Worm (Caenorhabditis elegans): Measurements from ENCODE around the gene W05H9.2.

The W05H9.2 gene

ce11 chrX:6254671-6255031, 12.2 kb upstream of the W05H9.2 start:
- TF ChIP-seq R02D3.7 (tag; optimal IDR thresholded peaks at IDR 0.05) (no peak), nfya-1 (tag; optimal IDR thresholded peaks at IDR 0.05; ENCODE audit: insufficient read depth) (no peak), ceh-9 (tag; optimal IDR thresholded peaks at IDR 0.05) (no peak), ceh-82 (tag; optimal IDR thresholded peaks at IDR 0.05) (no peak), nhr-11 (tag; optimal IDR thresholded peaks at IDR 0.05) (no peak), nhr-25 (tag; optimal IDR thresholded peaks at IDR 0.05) (no peak), nhr-67 (tag; optimal IDR thresholded peaks at IDR 0.05) (no peak), hmg-11 (tag; optimal IDR thresholded peaks at IDR 0.05) (no peak), nhr-43 (tag; optimal IDR thresholded peaks at IDR 0.05; ENCODE audit: poor library complexity, severe bottlenecking) (peak; percentile 17), eor-1 (tag; optimal IDR thresholded peaks at IDR 0.05) (no peak), fkh-2 (tag; optimal IDR thresholded peaks at IDR 0.05) (no peak), nhr-12 (tag; optimal IDR thresholded peaks at IDR 0.05) (no peak), nhr-237 (tag; optimal IDR thresholded peaks at IDR 0.05) (no peak), nhr-76 (tag; optimal IDR thresholded peaks at IDR 0.05) (no peak), elt-3 (tag; optimal IDR thresholded peaks at IDR 0.05) (peak in 1 of 3 experiments; percentile 38), lsy-12 (tag; optimal IDR thresholded peaks at IDR 0.05) (no peak), ztf-4 (tag; optimal IDR thresholded peaks at IDR 0.05) (no peak)

ce11 chrX:6255561-6255960, 11.3 kb upstream of the W05H9.2 start:
- TF ChIP-seq hmg-11 (tag; optimal IDR thresholded peaks at IDR 0.05) = no peak
- no peak for TF ChIP-seq daf-12 (tag; optimal IDR thresholded peaks at IDR 0.05)
- no peak for TF ChIP-seq ceh-16 (tag; optimal IDR thresholded peaks at IDR 0.05)
- peak; percentile 92 for TF ChIP-seq jun-1 (tag; optimal IDR thresholded peaks at IDR 0.05)
- TF ChIP-seq sea-2 (GFP tag; optimal IDR thresholded peaks at IDR 0.05) = no peak
- no peak for TF ChIP-seq nhr-12 (tag; optimal IDR thresholded peaks at IDR 0.05)
- no peak for TF ChIP-seq nhr-237 (tag; optimal IDR thresholded peaks at IDR 0.05)
- TF ChIP-seq lin-15B (tag; optimal IDR thresholded peaks at IDR 0.05) = no peak
- peak; percentile 57 for TF ChIP-seq ceh-28 (tag; optimal IDR thresholded peaks at IDR 0.05)
- TF ChIP-seq nhr-67 (tag; optimal IDR thresholded peaks at IDR 0.05) = no peak
- no peak for TF ChIP-seq ZK546.5 (tag; optimal IDR thresholded peaks at IDR 0.05)
- TF ChIP-seq eor-1 (tag; optimal IDR thresholded peaks at IDR 0.05) = no peak
- no peak for TF ChIP-seq elt-3 (tag; optimal IDR thresholded peaks at IDR 0.05)
- no peak for TF ChIP-seq fkh-10 (GFP tag; optimal IDR thresholded peaks at IDR 0.05)
- TF ChIP-seq nhr-43 (tag; optimal IDR thresholded peaks at IDR 0.05; ENCODE audit: poor library complexity, severe bottlenecking) = peak; percentile 91
- TF ChIP-seq pha-4 (tag; optimal IDR thresholded peaks at IDR 0.05) = peak; percentile 93
- TF ChIP-seq elt-1 (tag; optimal IDR thresholded peaks at IDR 0.05) = no peak
- no peak for TF ChIP-seq nhr-77 (tag; optimal IDR thresholded peaks at IDR 0.05)
- TF ChIP-seq ama-1 (optimal IDR thresholded peaks at IDR 0.05) = peak; percentile 92
- no peak for TF ChIP-seq skn-1 (tag; optimal IDR thresholded peaks at IDR 0.05)
- peak; percentile 62 for TF ChIP-seq lin-39 (tag; optimal IDR thresholded peaks at IDR 0.05)
- no peak for TF ChIP-seq fos-1 (tag; optimal IDR thresholded peaks at IDR 0.05)
- peak; percentile 78 for TF ChIP-seq nhr-25 (tag; optimal IDR thresholded peaks at IDR 0.05)
- peak; percentile 2 for TF ChIP-seq snpc-4 (tag; optimal IDR thresholded peaks at IDR 0.05)
- peak; percentile 4 for TF ChIP-seq fkh-2 (tag; optimal IDR thresholded peaks at IDR 0.05)
- no peak for TF ChIP-seq ztf-4 (tag; optimal IDR thresholded peaks at IDR 0.05)
- no peak for TF ChIP-seq nhr-11 (tag; optimal IDR thresholded peaks at IDR 0.05)
- TF ChIP-seq unc-62 (GFP tag; optimal IDR thresholded peaks at IDR 0.05) = no peak
- no peak for TF ChIP-seq aly-2 (tag; optimal IDR thresholded peaks at IDR 0.05)
- no peak for TF ChIP-seq R02D3.7 (tag; optimal IDR thresholded peaks at IDR 0.05)
- no peak for TF ChIP-seq ceh-82 (tag; optimal IDR thresholded peaks at IDR 0.05)
- TF ChIP-seq pqm-1 (tag; optimal IDR thresholded peaks at IDR 0.05) = peak; percentile 91
- no peak for TF ChIP-seq tbx-2 (tag; optimal IDR thresholded peaks at IDR 0.05)
- TF ChIP-seq nhr-76 (tag; optimal IDR thresholded peaks at IDR 0.05) = no peak
- peak; percentile 67 for TF ChIP-seq nfya-1 (tag; optimal IDR thresholded peaks at IDR 0.05; ENCODE audit: insufficient read depth)
- TF ChIP-seq egl-27 (tag; optimal IDR thresholded peaks at IDR 0.05) = peak; percentile 37
- peak; percentile 93 for TF ChIP-seq elt-2 (tag; optimal IDR thresholded peaks at IDR 0.05)
- no peak for TF ChIP-seq ztf-11 (tag; optimal IDR thresholded peaks at IDR 0.05)
- TF ChIP-seq egl-5 (tag; optimal IDR thresholded peaks at IDR 0.05) = peak; percentile 72
- TF ChIP-seq nhr-28 (tag; optimal IDR thresholded peaks at IDR 0.05) = no peak
- no peak for TF ChIP-seq unc-39 (tag; optimal IDR thresholded peaks at IDR 0.05)
- peak; percentile 90 for TF ChIP-seq mdl-1 (tag; optimal IDR thresholded peaks at IDR 0.05)
- TF ChIP-seq lsy-12 (tag; optimal IDR thresholded peaks at IDR 0.05) = peak; percentile 51
- TF ChIP-seq mml-1 (tag; optimal IDR thresholded peaks at IDR 0.05) = no peak
- no peak for TF ChIP-seq ceh-9 (tag; optimal IDR thresholded peaks at IDR 0.05)
- TF ChIP-seq nhr-23 (tag; optimal IDR thresholded peaks at IDR 0.05) = peak; percentile 62
- no peak for TF ChIP-seq zag-1 (tag; optimal IDR thresholded peaks at IDR 0.05)

Data from whole organism, L3 larva.